Fruit fly (Drosophila melanogaster): Measurements from ENCODE around the gene CG4502.

- TF ChIP-seq Hr3 (GFP tag; optimal IDR thresholded peaks at IDR 0.05) (no peak), Gug (GFP tag; IDR thresholded peaks at IDR 0.05) (no peak), CG6791 (GFP tag; IDR thresholded peaks at IDR 0.05; ENCODE audit: partially characterized antibody) (no peak), CG13123 (GFP tag; optimal IDR thresholded peaks at IDR 0.05) (no peak), CG12236 (GFP tag; optimal IDR thresholded peaks at IDR 0.05) (no peak), crp (GFP tag; optimal IDR thresholded peaks at IDR 0.05) (no peak), run (tag; optimal IDR thresholded peaks at IDR 0.05) (no peak), Nf-YC (tag; optimal IDR thresholded peaks at IDR 0.05) (no peak), fd102C (GFP tag; optimal IDR thresholded peaks at IDR 0.05) (no peak), CG17829 (tag; optimal IDR thresholded peaks at IDR 0.05) (no peak)
Measured at dm6 chr2L:7187920-7188529, 16.0 kb downstream of the CG4502 start.
